Comparison of ENCODE assay signal across 2 worm cellular contexts in the genomic region with DNA sequence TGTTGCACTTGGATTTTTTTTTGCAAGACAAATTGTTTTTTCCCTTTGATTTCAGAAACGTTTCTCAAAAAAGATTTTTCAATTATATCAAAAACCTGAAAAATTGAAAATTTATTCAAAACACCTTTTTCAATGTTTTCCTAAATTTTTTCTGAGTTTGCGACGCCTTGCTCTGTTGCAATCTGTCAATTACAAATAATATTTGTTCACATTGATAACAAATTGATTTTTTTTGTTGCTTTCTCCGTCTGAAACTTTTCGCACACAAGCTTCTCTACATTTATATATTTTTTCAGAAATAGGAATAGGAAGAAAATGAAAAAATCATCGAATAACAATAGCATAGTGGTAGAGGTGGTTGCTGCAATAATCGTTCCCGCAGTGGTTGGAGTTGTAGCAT.
TF ChIP-seq lines count a peak whose summit lies in the region.

A gene (plus strand): TSS at position 301 of the 400 bp plus-strand sequence.

TF ChIP-seq in whole organism, L4 larva, 104 proteins besides CTCF, POLR2A, EP300 and RAD21:
- TF ChIP-seq daf-16 (GFP tag; optimal IDR thresholded peaks at IDR 0.05; lab: Kevin White, UChicago) = no peak
- peak; percentile 42 for TF ChIP-seq daf-16 (tag; optimal IDR thresholded peaks at IDR 0.05; lab: Kevin White, UChicago)
- no peak for TF ChIP-seq dve-1 (tag; optimal IDR thresholded peaks at IDR 0.05; lab: Kevin White, UChicago; ENCODE audit: insufficient read depth)

TF ChIP-seq in whole organism, young adult, 124 proteins besides CTCF, POLR2A, EP300 and RAD21:
- TF ChIP-seq nhr-80 (tag; optimal IDR thresholded peaks at IDR 0.05; lab: Kevin White, UChicago) = peak; percentile 58
- no peak for TF ChIP-seq hmg-1.2 (GFP tag; IDR thresholded peaks at IDR 0.05; lab: Robert Waterston, UW)
- TF ChIP-seq attf-6 (GFP tag; IDR thresholded peaks at IDR 0.05; lab: Robert Waterston, UW) = no peak
